Fruit fly (Drosophila melanogaster) whole organism: ENCODE measurements around the gene Blos3.

Experiments
- CG8478 ChIP-seq: fragments of >200 bp; optimal IDR thresholded peaks from 2 replicates; lab custom pipeline; 2018; ENCODE audit warnings: inconsistent platforms
- Dll ChIP-seq: fragments of >200 bp; optimal IDR thresholded peaks from 2 replicates; lab custom pipeline; 2017
- EcR ChIP-seq, 2 experiments: fragments of >200 bp; optimal IDR thresholded peaks; 2 replicates each; lab custom pipeline; 2017; ENCODE audit warnings: missing biosample characterization in 2 of 2, missing genetic modification characterization in 2 of 2, missing genetic modification reagents in 2 of 2
- pan ChIP-seq: fragments of >200 bp; optimal IDR thresholded peaks from 2 replicates; lab custom pipeline; 2017
- psq ChIP-seq: fragments of >200 bp; optimal IDR thresholded peaks from 2 replicates; lab custom pipeline; 2017
- usp ChIP-seq: fragments of >200 bp; optimal IDR thresholded peaks from 2 replicates; lab custom pipeline; 2017; ENCODE audit warnings: missing biosample characterization, missing genetic modification characterization, mixed read lengths

dm6 chr3L:18832708-18833107 is 37.3 kb upstream of the Blos3 start:
- TF ChIP-seq usp (GFP tag; lab: Kevin White, UChicago) (no peak), CG8478 (lab: Kevin White, UChicago) (no peak), pan (lab: Kevin White, UChicago) (no peak), Dll (lab: Kevin White, UChicago) (no peak), psq (lab: Kevin White, UChicago) (no peak), EcR (GFP tag; optimal IDR thresholded peaks at IDR 0.05; lab: Kevin White, UChicago) (peak in 1 of 2 experiments; percentile 22)
